Worm (Caenorhabditis elegans) whole organism, L4/young adult: ENCODE data around the gene srx-114.
A peak's percentile ranks its signal among the peaks of the same experiment; 100 is the strongest.

Experiments used
- W03F9.2 ChIP-seq: fragments of 150-350 bp; optimal IDR thresholded peaks from 2 replicates; lab custom pipeline; 2014; ENCODE audit warnings: missing biosample characterization, missing genetic modification characterization
- dao-5 ChIP-seq: sonication (generic microtip); optimal IDR thresholded peaks from 2 replicates; lab custom pipeline; 2016; ENCODE audit warnings: missing genotype, missing genetic modification characterization, moderate library complexity, missing compliant biosample characterization
- him-1 ChIP-seq: sonication (generic microtip); optimal IDR thresholded peaks from 2 replicates; lab custom pipeline; 2016; ENCODE audit warnings: missing genotype, missing genetic modification reagents, missing genetic modification characterization, missing compliant biosample characterization

Gene srx-114

ce11 chrII:5433069-5433468 is at the start of gene srx-114:
srx-114 (minus strand) TSS chrII:5433169.
- TF ChIP-seq W03F9.2 (tag; lab: Kevin White, UChicago) (no peak), dao-5 (tag; lab: Kevin White, UChicago) (no peak), him-1 (tag; lab: Kevin White, UChicago) (no peak)

- TF ChIP-seq him-1 (tag; lab: Kevin White, UChicago) (no peak), W03F9.2 (tag; lab: Kevin White, UChicago) (no peak), dao-5 (tag; lab: Kevin White, UChicago) (no peak)
Observed at ce11 chrII:5481982-5482381, 49.0 kb upstream of the srx-114 start, which contains the start of gene cal-8. cal-8 (minus strand) TSS chrII:5482041.

ce11 chrII:5478318-5478717 is 45.3 kb upstream of the srx-114 start, which contains the start of gene F56D1.1:
F56D1.1 (plus strand) TSS chrII:5478618.
- TF ChIP-seq dao-5 (tag; lab: Kevin White, UChicago) (no peak), W03F9.2 (tag; lab: Kevin White, UChicago) (no peak), him-1 (tag; lab: Kevin White, UChicago) (no peak)

ce11 chrII:5474946-5475345 is 42.0 kb upstream of the srx-114 start, which contains the start of gene ilcr-2:
ilcr-2 (plus strand) TSS chrII:5475246.
- TF ChIP-seq W03F9.2 (tag; lab: Kevin White, UChicago) = no peak
- TF ChIP-seq dao-5 (tag; lab: Kevin White, UChicago) = no peak
- TF ChIP-seq him-1 (tag; lab: Kevin White, UChicago) = no peak

ce11 chrII:5473946-5474423 is 41.0 kb upstream of the srx-114 start, which contains the start of gene mrps-16:
mrps-16 (plus strand) TSS chrII:5474373.
- TF ChIP-seq dao-5 (tag; lab: Kevin White, UChicago) = no peak
- no peak for TF ChIP-seq him-1 (tag; lab: Kevin White, UChicago)
- TF ChIP-seq W03F9.2 (tag; lab: Kevin White, UChicago) = peak; percentile 58

ce11 chrII:5465729-5466408 is 32.9 kb upstream of the srx-114 start, which contains the start of gene clr-1:
clr-1 (plus strand) TSS chrII:5466358.
- TF ChIP-seq him-1 (tag; lab: Kevin White, UChicago) (no peak), W03F9.2 (tag; lab: Kevin White, UChicago) (no peak)

ce11 chrII:5463692-5464300 is 30.8 kb upstream of the srx-114 start:
- TF ChIP-seq dao-5 (tag; lab: Kevin White, UChicago) = no peak
- no peak for TF ChIP-seq him-1 (tag; lab: Kevin White, UChicago)
- no peak for TF ChIP-seq W03F9.2 (tag; lab: Kevin White, UChicago)

ce11 chrII:5460911-5461310 is 27.9 kb upstream of the srx-114 start:
- no peak for TF ChIP-seq W03F9.2 (tag; lab: Kevin White, UChicago)
- TF ChIP-seq dao-5 (tag; lab: Kevin White, UChicago) = no peak
- TF ChIP-seq him-1 (tag; lab: Kevin White, UChicago) = no peak

ce11 chrII:5459534-5459933 is 26.6 kb upstream of the srx-114 start:
- TF ChIP-seq W03F9.2 (tag; lab: Kevin White, UChicago) (no peak), him-1 (tag; lab: Kevin White, UChicago) (no peak), dao-5 (tag; lab: Kevin White, UChicago) (no peak)

ce11 chrII:5458683-5459410 is 25.9 kb upstream of the srx-114 start:
- TF ChIP-seq dao-5 (tag; lab: Kevin White, UChicago) (no peak), him-1 (tag; lab: Kevin White, UChicago) (no peak)

- TF ChIP-seq him-1 (tag; lab: Kevin White, UChicago) (no peak), W03F9.2 (tag; lab: Kevin White, UChicago) (no peak), dao-5 (tag; lab: Kevin White, UChicago) (no peak)
Observed at ce11 chrII:5455650-5456355, 22.8 kb upstream of the srx-114 start, which contains the start of gene daz-1. daz-1 (plus strand) TSS chrII:5456305.

ce11 chrII:5453547-5453946 is 20.6 kb upstream of the srx-114 start, which contains the start of gene dhs-5:
dhs-5 (plus strand) TSS chrII:5453847.
- TF ChIP-seq him-1 (tag; lab: Kevin White, UChicago) (no peak), dao-5 (tag; lab: Kevin White, UChicago) (no peak), W03F9.2 (tag; lab: Kevin White, UChicago) (no peak)
